Worm (Caenorhabditis elegans) whole organism, young adult: ENCODE results near the gene set-11.

Experiments used
- B0336.3 ChIP-seq: fragments of 200-800 bp; sonication (Bioruptor generic); IDR thresholded peaks from 2 replicates; pipeline ENCODE4 v1.3.6; 2022; ENCODE audit warnings: missing genetic modification characterization, missing compliant biosample characterization
- C06A6.2 ChIP-seq: fragments of 200-800 bp; sonication (Bioruptor generic); conservative IDR thresholded peaks from 2 replicates; pipeline ENCODE4 v1.3.6; 2022; ENCODE audit warnings: missing genetic modification characterization, missing compliant biosample characterization
- D2030.7 ChIP-seq: fragments of 200-800 bp; sonication (Bioruptor generic); IDR thresholded peaks from 2 replicates; pipeline ENCODE4 v1.3.6; 2022; ENCODE audit warnings: missing genetic modification reagents, missing genetic modification characterization, missing compliant biosample characterization
- F37B4.10 ChIP-seq: fragments of 200-800 bp; sonication (Bioruptor generic); IDR thresholded peaks from 2 replicates; pipeline ENCODE4 v1.3.6; 2022; ENCODE audit warnings: missing genetic modification characterization, missing compliant biosample characterization
- F55B11.4 ChIP-seq: sonication (generic microtip); optimal IDR thresholded peaks from 2 replicates; lab custom pipeline; 2016; ENCODE audit warnings: missing compliant biosample characterization, missing genetic modification characterization, borderline replicate concordance; ENCODE audit not compliant: insufficient read depth
- F57A8.1 ChIP-seq: fragments of 200-800 bp; sonication (Bioruptor generic); optimal IDR thresholded peaks from 2 replicates; lab custom pipeline; 2018; ENCODE audit warnings: mild to moderate bottlenecking, missing genetic modification characterization, moderate library complexity, missing compliant biosample characterization
- K12H6.12 ChIP-seq: fragments of 200-800 bp; sonication (Bioruptor generic); optimal IDR thresholded peaks from 2 replicates; lab custom pipeline; 2018; ENCODE audit warnings: mild to moderate bottlenecking, missing genetic modification characterization, missing compliant biosample characterization
- Y53F4B.3 ChIP-seq: fragments of 200-800 bp; sonication (Bioruptor generic); IDR thresholded peaks from 2 replicates; pipeline ENCODE4 v1.3.6; 2022; ENCODE audit warnings: missing genetic modification reagents, missing genetic modification characterization, missing compliant biosample characterization
- Y53G8AR.9 ChIP-seq: fragments of 200-800 bp; sonication (Bioruptor generic); conservative IDR thresholded peaks from 2 replicates; pipeline ENCODE4 v1.3.6; 2022; ENCODE audit warnings: missing genetic modification reagents, missing genetic modification characterization, missing compliant biosample characterization
- Y56A3A.18 ChIP-seq: fragments of 200-800 bp; sonication (Bioruptor generic); IDR thresholded peaks from 2 replicates; pipeline ENCODE4 v1.3.6; 2022; ENCODE audit warnings: missing genetic modification reagents, missing genetic modification characterization, missing compliant biosample characterization
- Y95B8A.8 ChIP-seq: fragments of 200-800 bp; sonication (Bioruptor generic); IDR thresholded peaks from 2 replicates; pipeline ENCODE4 v1.3.6; 2022; ENCODE audit warnings: missing genetic modification reagents, missing genetic modification characterization, missing compliant biosample characterization
- ZK185.1 ChIP-seq: sonication (generic microtip); optimal IDR thresholded peaks from 2 replicates; lab custom pipeline; 2016; ENCODE audit warnings: mild to moderate bottlenecking, missing genetic modification characterization, missing compliant biosample characterization; ENCODE audit not compliant: poor library complexity, severe bottlenecking
- aptf-2 ChIP-seq: fragments of 200-800 bp; sonication (Bioruptor generic); conservative IDR thresholded peaks from 2 replicates; pipeline ENCODE4 v1.3.6; 2022; ENCODE audit warnings: missing genetic modification reagents, missing genetic modification characterization, missing compliant biosample characterization
- aptf-3 ChIP-seq: fragments of 200-800 bp; sonication (Bioruptor generic); IDR thresholded peaks from 2 replicates; pipeline ENCODE4 v1.3.6; 2022; ENCODE audit warnings: missing genetic modification characterization, missing compliant biosample characterization
- atf-7 ChIP-seq: sonication (generic microtip); optimal IDR thresholded peaks from 2 replicates; lab custom pipeline; 2017; ENCODE audit warnings: mild to moderate bottlenecking, missing genetic modification characterization, missing compliant biosample characterization
- cebp-1 ChIP-seq, 2 experiments: fragments of 200-800 bp in 1 of 2; sonication (Bioruptor generic) in 1 of 2; sonication (generic microtip) in 1 of 2; IDR thresholded peaks in 1 of 2; optimal IDR thresholded peaks in 1 of 2; 2 replicates each; pipeline versions ENCODE4 v1.3.6 to Lab custom; 2017 to 2022; ENCODE audit warnings: missing compliant biosample characterization in 2 of 2, missing genetic modification characterization in 2 of 2, mild to moderate bottlenecking in 1 of 2, missing genetic modification reagents in 1 of 2, moderate library complexity in 1 of 2
- ceh-100 ChIP-seq: fragments of 200-800 bp; sonication (Bioruptor generic); IDR thresholded peaks from 2 replicates; pipeline ENCODE4 v1.3.6; 2022; ENCODE audit warnings: missing genetic modification reagents, missing genetic modification characterization, missing compliant biosample characterization
- ceh-79 ChIP-seq: sonication (generic microtip); optimal IDR thresholded peaks from 2 replicates; lab custom pipeline; 2017; ENCODE audit warnings: mild to moderate bottlenecking, missing genetic modification characterization, missing compliant biosample characterization
- die-1 ChIP-seq: sonication (generic microtip); optimal IDR thresholded peaks from 2 replicates; lab custom pipeline; 2016; ENCODE audit warnings: missing genotype, mild to moderate bottlenecking, missing genetic modification characterization, missing compliant biosample characterization
- dox-1 ChIP-seq: fragments of 200-800 bp; sonication (Bioruptor generic); IDR thresholded peaks from 2 replicates; pipeline ENCODE4 v1.3.6; 2022; ENCODE audit warnings: missing genetic modification reagents, missing genetic modification characterization, missing compliant biosample characterization
- egl-18 ChIP-seq: fragments of 200-800 bp; sonication (Bioruptor generic); IDR thresholded peaks from 2 replicates; pipeline ENCODE4 v1.3.6; 2022; ENCODE audit warnings: missing genetic modification reagents, missing genetic modification characterization, missing compliant biosample characterization
- ekl-4 ChIP-seq: fragments of 200-800 bp; sonication (Bioruptor generic); IDR thresholded peaks from 2 replicates; pipeline ENCODE4 v1.3.6; 2022; ENCODE audit warnings: missing genetic modification reagents, missing genetic modification characterization, missing compliant biosample characterization
- fkh-3 ChIP-seq: sonication (generic microtip); optimal IDR thresholded peaks from 2 replicates; lab custom pipeline; 2016; ENCODE audit warnings: mild to moderate bottlenecking, missing genetic modification characterization, missing compliant biosample characterization
- gei-17 ChIP-seq: fragments of 200-800 bp; sonication (Bioruptor generic); optimal IDR thresholded peaks from 2 replicates; lab custom pipeline; 2018; ENCODE audit warnings: mild to moderate bottlenecking, missing genetic modification characterization, missing compliant biosample characterization
- hrde-1 ChIP-seq: sonication (generic microtip); optimal IDR thresholded peaks from 2 replicates; lab custom pipeline; 2016; ENCODE audit warnings: missing genetic modification characterization, mild to moderate bottlenecking, missing compliant biosample characterization, moderate library complexity, missing genotype, missing genetic modification reagents, borderline replicate concordance
- lag-1 ChIP-seq: fragments of 200-800 bp; sonication (Bioruptor generic); IDR thresholded peaks from 2 replicates; pipeline ENCODE4 v1.3.6; 2022; ENCODE audit warnings: missing genetic modification reagents, missing genetic modification characterization, missing compliant biosample characterization
- let-526 ChIP-seq: fragments of 200-800 bp; sonication (Bioruptor generic); IDR thresholded peaks from 2 replicates; pipeline ENCODE4 v1.3.6; 2022; ENCODE audit warnings: missing genetic modification reagents, missing genetic modification characterization, missing compliant biosample characterization
- lsl-1 ChIP-seq: fragments of 200-800 bp; sonication (Bioruptor generic); optimal IDR thresholded peaks from 2 replicates; lab custom pipeline; 2018; ENCODE audit warnings: mild to moderate bottlenecking, missing genetic modification characterization, moderate library complexity, missing compliant biosample characterization
- madf-10 ChIP-seq: sonication (generic microtip); optimal IDR thresholded peaks from 2 replicates; lab custom pipeline; 2016; ENCODE audit warnings: mild to moderate bottlenecking, missing genetic modification characterization, missing compliant biosample characterization
- madf-6 ChIP-seq: fragments of 200-800 bp; sonication (Bioruptor generic); IDR thresholded peaks from 2 replicates; pipeline ENCODE4 v1.3.6; 2022; ENCODE audit warnings: missing genetic modification reagents, missing genetic modification characterization, missing compliant biosample characterization
- madf-8 ChIP-seq: fragments of 200-800 bp; sonication (Bioruptor generic); conservative IDR thresholded peaks from 2 replicates; pipeline ENCODE4 v1.3.6; 2022; ENCODE audit warnings: missing genetic modification reagents, missing genetic modification characterization, missing compliant biosample characterization
- nfyb-1 ChIP-seq: fragments of 200-800 bp; sonication (Bioruptor generic); IDR thresholded peaks from 2 replicates; pipeline ENCODE4 v1.3.6; 2022; ENCODE audit warnings: missing genetic modification reagents, missing genetic modification characterization, missing compliant biosample characterization
- nhr-179 ChIP-seq: sonication (generic microtip); optimal IDR thresholded peaks from 2 replicates; lab custom pipeline; 2016; ENCODE audit warnings: mild to moderate bottlenecking, missing genetic modification characterization, missing compliant biosample characterization
- nhr-80 ChIP-seq: sonication (generic microtip); optimal IDR thresholded peaks from 2 replicates; lab custom pipeline; 2016; ENCODE audit warnings: missing genetic modification characterization, missing compliant biosample characterization
- pbrm-1 ChIP-seq: fragments of 200-800 bp; sonication (Bioruptor generic); IDR thresholded peaks from 2 replicates; pipeline ENCODE4 v1.3.6; 2022; ENCODE audit warnings: missing genetic modification reagents, missing genetic modification characterization, missing compliant biosample characterization
- pha-4 ChIP-seq: fragments of 150-350 bp; sonication (generic microtip); optimal IDR thresholded peaks from 2 replicates; lab custom pipeline; 2014; ENCODE audit warnings: missing biosample characterization, missing genetic modification reagents, missing genetic modification characterization
- rcor-1 ChIP-seq: fragments of 200-800 bp; sonication (Bioruptor generic); IDR thresholded peaks from 2 replicates; pipeline ENCODE4 v1.3.6; 2022; ENCODE audit warnings: missing genetic modification reagents, missing genetic modification characterization, missing compliant biosample characterization
- sdz-38 ChIP-seq: sonication (generic microtip); optimal IDR thresholded peaks from 2 replicates; lab custom pipeline; 2016; ENCODE audit warnings: missing genotype, missing genetic modification characterization, missing compliant biosample characterization
- snpc-4 ChIP-seq, 5 experiments: fragments of 150-350 bp in 1 of 5; sonication (generic microtip) in 4 of 5; optimal IDR thresholded peaks; 2 replicates each; lab custom pipeline; 2014 to 2018; ENCODE audit warnings: missing genetic modification characterization in 5 of 5, missing biosample characterization in 3 of 5, antibody characterized with exemption in 2 of 5, mild to moderate bottlenecking in 2 of 5, missing compliant biosample characterization in 2 of 5, missing genotype in 2 of 5, moderate library complexity in 2 of 5, missing genetic modification reagents in 1 of 5
- tlf-1 ChIP-seq: fragments of 200-800 bp; sonication (Bioruptor generic); optimal IDR thresholded peaks from 2 replicates; lab custom pipeline; 2018; ENCODE audit warnings: mild to moderate bottlenecking, missing genetic modification characterization, missing compliant biosample characterization
- xnd-1 ChIP-seq: sonication (generic microtip); optimal IDR thresholded peaks from 2 replicates; lab custom pipeline; 2016; ENCODE audit warnings: missing genotype, missing genetic modification reagents, missing genetic modification characterization, missing compliant biosample characterization
- ztf-18 ChIP-seq: sonication (generic microtip); optimal IDR thresholded peaks from 2 replicates; lab custom pipeline; 2016; ENCODE audit warnings: missing genotype, mild to moderate bottlenecking, missing genetic modification characterization, missing compliant biosample characterization
- ztf-22 ChIP-seq: fragments of 200-800 bp; sonication (Bioruptor generic); optimal IDR thresholded peaks from 2 replicates; lab custom pipeline; 2018; ENCODE audit warnings: mild to moderate bottlenecking, missing genetic modification characterization, moderate library complexity, missing compliant biosample characterization
- ztf-25 ChIP-seq: fragments of 200-800 bp; sonication (Bioruptor generic); IDR thresholded peaks from 2 replicates; pipeline ENCODE4 v1.3.6; 2022; ENCODE audit warnings: missing genetic modification reagents, missing genetic modification characterization, missing compliant biosample characterization
- ztf-6 ChIP-seq: fragments of 200-800 bp; sonication (Bioruptor generic); IDR thresholded peaks from 2 replicates; pipeline ENCODE4 v1.3.6; 2022; ENCODE audit warnings: missing genetic modification reagents, missing genetic modification characterization, missing compliant biosample characterization

set-11 gene

ce11 chrII:2681118-2681517 lies 11.3 kb downstream of the set-11 start, which contains the start of gene F34D6.1:
Gene F34D6.1, minus strand, starts transcription at chrII:2681218.
- TF ChIP-seq Y95B8A.8 (GFP tag; lab: Robert Waterston, UW) = no peak
- TF ChIP-seq pha-4 (tag; lab: Kevin White, UChicago) = no peak
- TF ChIP-seq madf-6 (GFP tag; lab: Robert Waterston, UW) = no peak

- TF ChIP-seq ceh-100 (no peak), gei-17 (GFP tag; lab: Kevin White, UChicago) (no peak), Y56A3A.18 (GFP tag; lab: Robert Waterston, UW) (no peak), ztf-18 (tag; lab: Kevin White, UChicago) (no peak), ztf-6 (no peak), F37B4.10 (no peak), cebp-1 (GFP tag; IDR thresholded peaks at IDR 0.05; lab: Robert Waterston, UW) (no peak), cebp-1 (tag; optimal IDR thresholded peaks at IDR 0.05; lab: Kevin White, UChicago) (no peak), let-526 (GFP tag; lab: Robert Waterston, UW) (no peak), die-1 (tag; lab: Kevin White, UChicago) (no peak), F57A8.1 (GFP tag; lab: Kevin White, UChicago) (no peak), lsl-1 (no peak), aptf-2 (GFP tag; lab: Robert Waterston, UW) (peak; percentile 77), aptf-3 (GFP tag; lab: Robert Waterston, UW) (no peak), nfyb-1 (no peak), dox-1 (GFP tag; lab: Robert Waterston, UW) (0 out of 2 replicates have a peak, but pooled peaks have one; percentile 17), fkh-3 (tag; lab: Kevin White, UChicago) (no peak), F55B11.4 (tag; lab: Kevin White, UChicago) (no peak), Y53G8AR.9 (GFP tag; lab: Robert Waterston, UW) (no peak), K12H6.12 (tag; lab: Kevin White, UChicago) (no peak), madf-8 (peak; percentile 62), tlf-1 (GFP tag; lab: Kevin White, UChicago) (no peak), sdz-38 (tag; lab: Kevin White, UChicago) (no peak), Y53F4B.3 (GFP tag; lab: Robert Waterston, UW) (no peak), xnd-1 (no peak), madf-10 (no peak), lag-1 (GFP tag; lab: Robert Waterston, UW) (no peak), rcor-1 (no peak), C06A6.2 (GFP tag; lab: Robert Waterston, UW) (no peak), B0336.3 (GFP tag; lab: Robert Waterston, UW) (no peak), ZK185.1 (tag; lab: Kevin White, UChicago) (no peak), ekl-4 (0 out of 2 replicates have a peak, but pooled peaks have one; percentile 10), pbrm-1 (GFP tag; lab: Robert Waterston, UW) (no peak), nhr-179 (tag; lab: Kevin White, UChicago) (no peak), nhr-80 (tag; lab: Kevin White, UChicago) (peak; percentile 84), ceh-79 (tag; lab: Kevin White, UChicago) (no peak), egl-18 (GFP tag; lab: Robert Waterston, UW) (no peak), madf-6 (GFP tag; lab: Robert Waterston, UW) (peak; percentile 74), ztf-25 (GFP tag; lab: Robert Waterston, UW) (no peak), ztf-22 (no peak), snpc-4 (GFP tag; optimal IDR thresholded peaks at IDR 0.05; lab: Kevin White, UChicago) (no peak), snpc-4 (tag; optimal IDR thresholded peaks at IDR 0.05; lab: Kevin White, UChicago) (peak in 1 of 4 experiments; percentile 36), hrde-1 (no peak), atf-7 (peak; percentile 36), D2030.7 (no peak)
These were observed 14.7 kb downstream of the set-11 start, which contains the start of gene F22E5.17 for ce11 chrII:2677534-2678168. Gene F22E5.17, plus strand, starts transcription at chrII:2678041.
